Worm (Caenorhabditis elegans) whole organism, mixed stage, embryonic: ENCODE data around the gene C25F9.11.

Experiments used
- ceh-43 ChIP-seq: fragments of 200-800 bp; sonication (Bioruptor generic); optimal IDR thresholded peaks from 2 replicates; lab custom pipeline; 2018; ENCODE audit warnings: mild to moderate bottlenecking, missing genetic modification characterization, moderate library complexity, missing compliant biosample characterization
- lin-13 ChIP-seq: fragments of 150-350 bp; optimal IDR thresholded peaks from 2 replicates; lab custom pipeline; 2014; ENCODE audit warnings: missing biosample characterization, missing genetic modification characterization
- mab-5 ChIP-seq: fragments of 150-350 bp; optimal IDR thresholded peaks from 2 replicates; lab custom pipeline; 2014; ENCODE audit warnings: missing biosample characterization, missing genetic modification characterization
- mls-2 ChIP-seq: sonication (generic microtip); optimal IDR thresholded peaks from 2 replicates; lab custom pipeline; 2016; ENCODE audit warnings: mild to moderate bottlenecking, missing genetic modification characterization, moderate library complexity, missing compliant biosample characterization
- nhr-12 ChIP-seq: fragments of 150-350 bp; optimal IDR thresholded peaks from 2 replicates; lab custom pipeline; 2014; ENCODE audit warnings: missing biosample characterization, missing genetic modification characterization
- nhr-76 ChIP-seq: sonication (generic microtip); optimal IDR thresholded peaks from 2 replicates; lab custom pipeline; 2017; ENCODE audit warnings: missing biosample characterization, missing genetic modification characterization
- pha-4 ChIP-seq: fragments of 150-350 bp; optimal IDR thresholded peaks from 2 replicates; lab custom pipeline; 2018; ENCODE audit warnings: missing biosample characterization, missing genetic modification reagents, missing genetic modification characterization
- snpc-4 ChIP-seq: fragments of 150-350 bp; optimal IDR thresholded peaks from 2 replicates; lab custom pipeline; 2014; ENCODE audit warnings: missing biosample characterization, missing genetic modification characterization

- no peak for TF ChIP-seq mab-5 (tag; lab: Kevin White, UChicago)
- TF ChIP-seq nhr-12: no peak
- TF ChIP-seq nhr-76: no peak
- no peak for TF ChIP-seq snpc-4 (tag; lab: Kevin White, UChicago)
- no peak for TF ChIP-seq pha-4 (tag; lab: Kevin White, UChicago)
- TF ChIP-seq mls-2: no peak
- TF ChIP-seq ceh-43: no peak
- no peak for TF ChIP-seq lin-13 (tag; lab: Kevin White, UChicago)
These were observed 22.8 kb upstream of the C25F9.11 start, which contains the start of the genes Y43F8B.13 and Y43F8B.14 for ce11 chrV:19455650-19456049.
